Fruit fly (Drosophila melanogaster) whole organism, embryonic: ENCODE data around the gene CG3604.

Experiments used
- Antp ChIP-seq: fragments of 200-800 bp; sonication (Bioruptor generic); optimal IDR thresholded peaks from 3 replicates; lab custom pipeline; 2016; ENCODE audit warnings: missing biosample characterization, missing genetic modification characterization
- BtbVII ChIP-seq: fragments of 200-800 bp; sonication (Bioruptor generic); optimal IDR thresholded peaks from 3 replicates; lab custom pipeline; 2017; ENCODE audit warnings: missing biosample characterization, mild to moderate bottlenecking, missing genetic modification characterization
- CG10462 ChIP-seq: fragments of 200-800 bp; sonication (Bioruptor generic); optimal IDR thresholded peaks from 2 replicates; lab custom pipeline; 2016; ENCODE audit warnings: missing biosample characterization, missing genetic modification characterization
- CG10654 ChIP-seq: fragments of 200-800 bp; sonication (Bioruptor generic); optimal IDR thresholded peaks from 2 replicates; lab custom pipeline; 2016; ENCODE audit warnings: missing biosample characterization, missing genetic modification characterization
- CG11456 ChIP-seq: fragments of 200-800 bp; sonication (Bioruptor generic); IDR thresholded peaks from 3 replicates; pipeline ENCODE4 v1.3.6; 2022; ENCODE audit warnings: missing biosample characterization, missing genetic modification characterization
- CG11696 ChIP-seq: fragments of 200-800 bp; sonication (Bioruptor generic); IDR thresholded peaks from 2 replicates; pipeline ENCODE4 v1.3.6; 2022; ENCODE audit warnings: missing biosample characterization, missing genetic modification characterization
- CG12104 ChIP-seq: fragments of 200-800 bp; sonication (Bioruptor generic); optimal IDR thresholded peaks from 3 replicates; lab custom pipeline; 2016; ENCODE audit warnings: missing biosample characterization, missing genetic modification characterization
- CG12299 ChIP-seq: fragments of 200-800 bp; sonication (Bioruptor generic); optimal IDR thresholded peaks from 2 replicates; lab custom pipeline; 2018; ENCODE audit warnings: missing biosample characterization, mild to moderate bottlenecking, missing genetic modification characterization
- CG13775 ChIP-seq: fragments of 200-800 bp; sonication (Bioruptor generic); optimal IDR thresholded peaks from 3 replicates; lab custom pipeline; 2017; ENCODE audit warnings: missing biosample characterization, mild to moderate bottlenecking, missing genetic modification characterization
- CG14014 ChIP-seq: fragments of 200-800 bp; sonication (Bioruptor generic); IDR thresholded peaks from 2 replicates; pipeline ENCODE4 v1.3.6; 2022; ENCODE audit warnings: missing biosample characterization, missing genetic modification characterization
- CG14710 ChIP-seq: fragments of 200-800 bp; sonication (Bioruptor generic); optimal IDR thresholded peaks from 3 replicates; lab custom pipeline; 2019; ENCODE audit warnings: missing biosample characterization, mild to moderate bottlenecking, missing genetic modification characterization, moderate library complexity
- CG15601 ChIP-seq: fragments of 200-800 bp; sonication (Bioruptor generic); optimal IDR thresholded peaks from 3 replicates; lab custom pipeline; 2019; ENCODE audit warnings: missing biosample characterization, mild to moderate bottlenecking, missing genetic modification characterization, moderate library complexity
- CG16779 ChIP-seq: fragments of 200-800 bp; sonication (Bioruptor generic); IDR thresholded peaks from 2 replicates; pipeline ENCODE4 v1.3.6; 2022; ENCODE audit warnings: missing biosample characterization, missing genetic modification characterization
- CG17612 ChIP-seq: fragments of 200-800 bp; sonication (Bioruptor generic); IDR thresholded peaks from 2 replicates; pipeline ENCODE4 v1.3.6; 2022; ENCODE audit warnings: missing biosample characterization, missing genetic modification characterization
- CG17802 ChIP-seq: fragments of 200-800 bp; sonication (Bioruptor generic); optimal IDR thresholded peaks from 2 replicates; lab custom pipeline; 2018; ENCODE audit warnings: missing biosample characterization, mild to moderate bottlenecking, missing genetic modification characterization, moderate library complexity
- CG18599 ChIP-seq: fragments of 200-800 bp; sonication (Bioruptor generic); optimal IDR thresholded peaks from 3 replicates; lab custom pipeline; 2017; ENCODE audit warnings: missing biosample characterization, missing genetic modification characterization, mild to moderate bottlenecking, moderate library complexity, missing genetic modification reagents
- CG2129 ChIP-seq: fragments of 200-800 bp; sonication (Bioruptor generic); IDR thresholded peaks from 2 replicates; pipeline ENCODE4 v1.3.6; 2022; ENCODE audit warnings: missing biosample characterization, missing genetic modification characterization; ENCODE audit not compliant: partially characterized antibody
- CG2678 ChIP-seq: fragments of 200-800 bp; sonication (Bioruptor generic); optimal IDR thresholded peaks from 3 replicates; lab custom pipeline; 2019; ENCODE audit warnings: missing biosample characterization, mild to moderate bottlenecking, missing genetic modification characterization, moderate library complexity
- CG5953 ChIP-seq: fragments of 200-800 bp; sonication (Bioruptor generic); IDR thresholded peaks from 2 replicates; pipeline ENCODE4 v1.3.6; 2022; ENCODE audit warnings: missing biosample characterization, missing genetic modification characterization
- CG8359 ChIP-seq: fragments of 200-800 bp; sonication (Bioruptor generic); optimal IDR thresholded peaks from 2 replicates; lab custom pipeline; 2017; ENCODE audit warnings: missing biosample characterization, mild to moderate bottlenecking, missing genetic modification characterization, borderline replicate concordance
- CG8944 ChIP-seq: fragments of 200-800 bp; sonication (Bioruptor generic); optimal IDR thresholded peaks from 3 replicates; lab custom pipeline; 2016; ENCODE audit warnings: missing biosample characterization, missing genetic modification characterization
- CG9932 ChIP-seq: fragments of 200-800 bp; sonication (Bioruptor generic); IDR thresholded peaks from 2 replicates; pipeline ENCODE4 v1.3.6; 2022; ENCODE audit warnings: missing biosample characterization, missing genetic modification characterization
- Camta ChIP-seq: fragments of 200-800 bp; sonication (Bioruptor generic); optimal IDR thresholded peaks from 2 replicates; lab custom pipeline; 2016; ENCODE audit warnings: missing biosample characterization, missing genetic modification characterization
- Dp ChIP-seq: fragments of 200-800 bp; sonication (Bioruptor generic); optimal IDR thresholded peaks from 2 replicates; lab custom pipeline; 2018; ENCODE audit warnings: missing biosample characterization, mild to moderate bottlenecking, missing genetic modification characterization, moderate library complexity
- Elba2 ChIP-seq: fragments of 200-800 bp; sonication (Bioruptor generic); optimal IDR thresholded peaks from 3 replicates; lab custom pipeline; 2016; ENCODE audit warnings: missing biosample characterization, missing genetic modification characterization
- Fer1 ChIP-seq: fragments of 200-800 bp; sonication (Bioruptor generic); optimal IDR thresholded peaks from 2 replicates; lab custom pipeline; 2017; ENCODE audit warnings: missing biosample characterization, mild to moderate bottlenecking, missing genetic modification characterization
- HLH54F ChIP-seq: fragments of 200-800 bp; sonication (Bioruptor generic); optimal IDR thresholded peaks from 3 replicates; lab custom pipeline; 2016; ENCODE audit warnings: missing biosample characterization, missing genetic modification characterization
- Lim3 ChIP-seq: fragments of 200-800 bp; sonication (Bioruptor generic); IDR thresholded peaks from 2 replicates; pipeline ENCODE4 v1.3.6; 2022; ENCODE audit warnings: missing biosample characterization, missing genetic modification characterization
- Mes4 ChIP-seq: fragments of 200-800 bp; sonication (Bioruptor generic); optimal IDR thresholded peaks from 2 replicates; lab custom pipeline; 2016; ENCODE audit warnings: missing biosample characterization, missing genetic modification characterization
- PHDP ChIP-seq: fragments of 200-800 bp; sonication (Bioruptor generic); optimal IDR thresholded peaks from 3 replicates; lab custom pipeline; 2018; ENCODE audit warnings: missing biosample characterization, mild to moderate bottlenecking, missing genetic modification characterization, moderate library complexity
- Scr ChIP-seq: fragments of 200-800 bp; sonication (Bioruptor generic); IDR thresholded peaks from 2 replicates; pipeline ENCODE4 v1.3.6; 2022; ENCODE audit warnings: missing biosample characterization, missing genetic modification characterization; ENCODE audit not compliant: partially characterized antibody
- Side ChIP-seq: fragments of 200-800 bp; sonication (Bioruptor generic); optimal IDR thresholded peaks from 2 replicates; lab custom pipeline; 2016; ENCODE audit warnings: missing biosample characterization, missing genetic modification characterization
- Spps ChIP-seq: fragments of 200-800 bp; sonication (Bioruptor generic); optimal IDR thresholded peaks from 2 replicates; lab custom pipeline; 2018; ENCODE audit warnings: missing biosample characterization, mild to moderate bottlenecking, missing genetic modification characterization
- YL-1 ChIP-seq: fragments of 200-800 bp; sonication (Bioruptor generic); optimal IDR thresholded peaks from 3 replicates; lab custom pipeline; 2017; ENCODE audit warnings: missing biosample characterization, mild to moderate bottlenecking, missing genetic modification characterization
- ac ChIP-seq: fragments of 200-800 bp; sonication (Bioruptor generic); optimal IDR thresholded peaks from 3 replicates; lab custom pipeline; 2017; ENCODE audit warnings: missing biosample characterization, mild to moderate bottlenecking, missing genetic modification characterization
- al ChIP-seq: fragments of 200-800 bp; sonication (Bioruptor generic); IDR thresholded peaks from 2 replicates; pipeline ENCODE4 v1.3.6; 2022; ENCODE audit warnings: missing biosample characterization, missing genetic modification characterization
- btn ChIP-seq: fragments of 200-800 bp; sonication (Bioruptor generic); optimal IDR thresholded peaks from 2 replicates; lab custom pipeline; 2016; ENCODE audit warnings: missing biosample characterization, missing genetic modification characterization
- cato ChIP-seq: fragments of 200-800 bp; sonication (Bioruptor generic); optimal IDR thresholded peaks from 2 replicates; lab custom pipeline; 2016; ENCODE audit warnings: missing biosample characterization, missing genetic modification characterization, borderline replicate concordance
- emc ChIP-seq: fragments of 200-800 bp; sonication (Bioruptor generic); optimal IDR thresholded peaks from 2 replicates; lab custom pipeline; 2016; ENCODE audit warnings: missing biosample characterization, missing genetic modification characterization
- fd3F ChIP-seq: fragments of 200-800 bp; sonication (Bioruptor generic); optimal IDR thresholded peaks from 2 replicates; lab custom pipeline; 2018; ENCODE audit warnings: missing biosample characterization, mild to moderate bottlenecking, missing genetic modification characterization, moderate library complexity
- ham ChIP-seq: fragments of 200-800 bp; sonication (Bioruptor generic); IDR thresholded peaks from 2 replicates; pipeline ENCODE4 v1.3.6; 2022; ENCODE audit warnings: missing biosample characterization, missing genetic modification characterization
- hb ChIP-seq: fragments of 200-800 bp; sonication (Bioruptor generic); IDR thresholded peaks from 3 replicates; pipeline ENCODE4 v1.3.6; 2022; ENCODE audit warnings: missing biosample characterization, missing genetic modification characterization; ENCODE audit not compliant: partially characterized antibody
- ken ChIP-seq: fragments of 200-800 bp; sonication (Bioruptor generic); IDR thresholded peaks from 3 replicates; pipeline ENCODE4 v1.3.6; 2022; ENCODE audit warnings: missing biosample characterization, missing genetic modification characterization
- lab ChIP-seq: fragments of 200-800 bp; sonication (Bioruptor generic); optimal IDR thresholded peaks from 3 replicates; lab custom pipeline; 2017; ENCODE audit warnings: missing biosample characterization, missing genetic modification characterization, mild to moderate bottlenecking, moderate library complexity, missing genetic modification reagents
- maf-S ChIP-seq: fragments of 200-800 bp; sonication (Bioruptor generic); optimal IDR thresholded peaks from 2 replicates; lab custom pipeline; 2016; ENCODE audit warnings: missing biosample characterization, missing genetic modification characterization
- oc ChIP-seq: fragments of 200-800 bp; sonication (Bioruptor generic); optimal IDR thresholded peaks from 2 replicates; lab custom pipeline; 2018; ENCODE audit warnings: missing biosample characterization, mild to moderate bottlenecking, missing genetic modification characterization, moderate library complexity
- pan ChIP-seq, 4 experiments: fragments of >200 bp in 3 of 4; fragments of 200-800 bp in 1 of 4; sonication (Bioruptor generic) in 1 of 4; optimal IDR thresholded peaks in 3 of 4; IDR thresholded peaks in 1 of 4; 2 replicates each; pipeline versions ENCODE4 v1.3.6 to Lab custom; 2017 to 2022; ENCODE audit warnings: missing biosample characterization in 2 of 4, missing genetic modification characterization in 2 of 4, mixed read lengths in 1 of 4
- pfk ChIP-seq: fragments of 200-800 bp; sonication (Bioruptor generic); optimal IDR thresholded peaks from 2 replicates; lab custom pipeline; 2018; ENCODE audit warnings: missing biosample characterization, mild to moderate bottlenecking, missing genetic modification characterization, moderate library complexity
- stwl ChIP-seq: fragments of 200-800 bp; sonication (Bioruptor generic); optimal IDR thresholded peaks from 3 replicates; lab custom pipeline; 2018; ENCODE audit warnings: missing biosample characterization, mild to moderate bottlenecking, missing genetic modification characterization, moderate library complexity
- sug ChIP-seq: fragments of 200-800 bp; optimal IDR thresholded peaks from 2 replicates; lab custom pipeline; 2019; ENCODE audit warnings: missing biosample characterization, mild to moderate bottlenecking, missing genetic modification characterization, moderate library complexity
- tio ChIP-seq: fragments of 200-800 bp; sonication (Bioruptor generic); optimal IDR thresholded peaks from 2 replicates; lab custom pipeline; 2017; ENCODE audit warnings: missing biosample characterization, missing genetic modification characterization, inconsistent platforms

The CG3604 gene

DNA sequence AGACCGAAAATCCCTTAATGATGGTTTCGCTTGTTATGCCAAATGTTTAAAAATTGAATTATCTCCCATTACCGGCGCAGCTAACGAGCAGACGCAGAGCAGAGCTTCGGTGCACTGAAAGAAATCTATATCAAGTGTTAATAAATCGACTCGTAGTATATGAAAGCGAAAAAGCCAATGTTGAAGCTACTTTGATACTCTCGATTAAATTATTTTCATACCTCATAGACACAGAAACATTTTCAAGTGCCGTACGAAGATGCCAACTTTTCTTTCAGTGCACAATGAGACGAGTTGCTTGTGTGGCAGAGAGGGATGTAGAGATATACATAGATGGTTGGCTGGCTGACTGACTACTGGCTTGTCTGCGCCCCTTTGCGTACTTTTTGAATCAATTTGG, 21.9 kb downstream of the CG3604 start (continued):
- TF ChIP-seq cato (GFP tag; lab: Kevin White, UChicago) (no peak), CG12104 (GFP tag; lab: Kevin White, UChicago) (no peak), CG17612 (GFP tag; lab: Robert Waterston, UW) (no peak), CG2678 (tag; lab: Kevin White, UChicago) (no peak), CG11696 (no peak), CG16779 (no peak), CG18599 (no peak), tio (no peak), Camta (GFP tag; lab: Kevin White, UChicago) (no peak), pan (optimal IDR thresholded peaks at IDR 0.05; lab: Kevin White, UChicago) (no peak), pan (GFP tag; optimal IDR thresholded peaks at IDR 0.05 in 1 of 2, IDR thresholded peaks at IDR 0.05 in 1 of 2) (no peak), Scr (GFP tag; lab: Robert Waterston, UW) (no peak), stwl (tag; lab: Kevin White, UChicago) (no peak), CG9932 (GFP tag; lab: Robert Waterston, UW) (no peak), CG11456 (GFP tag; lab: Robert Waterston, UW) (no peak), CG14014 (GFP tag; lab: Robert Waterston, UW) (no peak), Lim3 (GFP tag; lab: Robert Waterston, UW) (no peak), CG13775 (GFP tag; lab: Kevin White, UChicago) (no peak), Dp (GFP tag; lab: Kevin White, UChicago) (no peak), fd3F (no peak), lab (GFP tag; lab: Kevin White, UChicago) (no peak), btn (GFP tag; lab: Kevin White, UChicago) (no peak), ac (GFP tag; lab: Kevin White, UChicago) (no peak), CG8944 (no peak), CG14710 (tag; lab: Kevin White, UChicago) (peak; percentile 41), pfk (GFP tag; lab: Kevin White, UChicago) (no peak), sug (no peak), Mes4 (no peak), Elba2 (no peak), CG10462 (GFP tag; lab: Kevin White, UChicago) (no peak), emc (no peak), al (no peak), Side (peak; percentile 17), CG5953 (GFP tag; lab: Robert Waterston, UW) (no peak), HLH54F (GFP tag; lab: Kevin White, UChicago) (no peak), ken (no peak), ham (GFP tag; lab: Robert Waterston, UW) (no peak), BtbVII (no peak), CG12299 (tag; lab: Kevin White, UChicago) (no peak), Fer1 (GFP tag; lab: Kevin White, UChicago) (no peak), PHDP (no peak), maf-S (GFP tag; lab: Kevin White, UChicago) (no peak), CG15601 (tag; lab: Kevin White, UChicago) (no peak), Spps (peak; percentile 3), oc (tag; lab: Kevin White, UChicago) (peak; percentile 28), Antp (GFP tag; lab: Kevin White, UChicago) (peak; percentile 20), hb (GFP tag; lab: Robert Waterston, UW) (no peak), CG8359 (GFP tag; lab: Kevin White, UChicago) (no peak), CG2129 (GFP tag; lab: Robert Waterston, UW) (no peak), CG17802 (tag; lab: Kevin White, UChicago) (peak; percentile 15), YL-1 (GFP tag; lab: Kevin White, UChicago) (no peak), CG10654 (no peak)
